Worm (Caenorhabditis elegans): ENCODE results near the gene T24C4.3.
A peak's percentile ranks its signal among the peaks of the same experiment; 100 is the strongest.

T24C4.3 gene

DNA sequence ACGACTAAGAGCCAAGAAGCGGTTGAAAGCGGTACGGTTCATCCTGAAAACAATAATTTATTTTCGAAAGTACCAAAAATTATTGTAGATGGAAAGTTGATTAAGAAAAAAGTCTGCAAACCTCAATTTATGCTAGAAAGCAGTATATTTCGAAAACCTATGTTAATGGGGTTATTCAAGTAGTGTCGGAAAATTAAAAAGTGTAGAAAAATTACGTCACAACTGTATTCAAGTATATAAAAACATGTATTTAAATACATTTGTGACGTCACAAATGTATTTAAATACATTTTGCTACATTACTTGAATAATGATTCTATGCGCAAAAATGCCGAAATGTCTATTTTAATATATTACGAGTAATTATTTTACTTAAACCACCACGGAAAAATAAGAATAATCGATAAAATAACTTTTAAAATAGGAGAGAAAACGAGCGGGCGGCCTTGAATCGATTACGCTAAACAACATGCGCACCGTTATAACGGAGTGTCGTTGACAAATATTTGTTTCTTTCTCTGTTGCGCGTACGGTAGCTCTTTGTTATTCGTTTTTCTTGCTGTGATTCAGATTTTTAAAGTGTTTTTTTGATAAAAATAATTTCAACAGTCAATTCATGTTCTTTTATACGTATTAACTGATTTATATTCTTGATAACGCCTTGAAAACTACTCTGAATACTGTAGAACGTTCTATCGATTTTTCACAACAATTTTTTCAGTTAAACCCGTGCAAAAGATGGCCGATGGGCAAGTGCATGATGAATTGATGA is 38.5 kb upstream of the T24C4.3 start, which contains the start of the genes F23H11.5 and bra-2 (continued):
- TF ChIP-seq nhr-28 (tag; optimal IDR thresholded peaks at IDR 0.05), result no peak

DNA sequence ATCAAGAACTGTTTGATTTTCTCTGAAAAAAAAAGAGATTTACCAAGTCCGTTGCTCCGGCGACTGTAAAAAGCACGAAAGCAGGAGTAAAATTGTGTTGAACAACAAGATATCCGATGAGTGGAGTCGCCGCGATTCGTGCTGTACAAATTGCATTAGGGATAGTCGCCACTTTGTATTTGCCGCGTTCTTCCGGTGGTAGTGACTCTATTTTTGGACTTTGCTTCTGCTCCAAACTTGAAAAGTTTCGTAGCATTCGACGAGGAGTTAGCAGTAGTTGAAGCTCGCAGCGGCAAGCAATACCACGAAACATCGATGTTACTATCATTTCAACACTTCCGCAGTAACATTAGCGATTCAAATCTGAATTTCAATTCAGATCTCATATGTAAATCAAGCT is 37.3 kb upstream of the T24C4.3 start, which contains the start of gene crls-1:
TSS of gene crls-1 (minus strand) at position 363 of the 400 bp plus-strand sequence.
- TF ChIP-seq ama-1 (optimal IDR thresholded peaks at IDR 0.05) (peak; percentile 51), fos-1 (tag; optimal IDR thresholded peaks at IDR 0.05) (no peak)

DNA sequence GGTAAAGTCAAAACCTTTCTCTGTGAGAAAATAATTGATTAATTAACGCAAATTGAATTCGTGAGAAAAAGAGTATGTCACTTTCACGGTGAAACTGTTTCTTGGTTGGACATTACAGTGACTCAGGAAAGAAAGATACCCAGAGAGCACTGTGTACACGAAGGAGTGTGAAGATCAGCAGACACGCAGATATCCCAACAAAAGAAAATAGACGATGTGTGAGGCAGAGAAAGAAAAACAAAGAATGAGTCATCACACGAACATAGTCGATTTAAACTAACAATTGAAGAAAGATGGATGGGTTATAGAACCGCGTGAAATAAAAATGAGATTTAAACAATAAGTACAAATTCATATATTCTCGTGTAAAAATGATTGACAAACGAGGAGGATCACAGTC is 35.7 kb upstream of the T24C4.3 start:
- no peak for TF ChIP-seq nhr-28 (tag; optimal IDR thresholded peaks at IDR 0.05)
- no peak for TF ChIP-seq nhr-237 (tag; optimal IDR thresholded peaks at IDR 0.05)
- TF ChIP-seq jun-1 (tag; optimal IDR thresholded peaks at IDR 0.05), result peak; percentile 56
- peak; percentile 38 for TF ChIP-seq hmg-11 (tag; optimal IDR thresholded peaks at IDR 0.05)
- TF ChIP-seq sea-2 (GFP tag; optimal IDR thresholded peaks at IDR 0.05), result no peak
- TF ChIP-seq mml-1 (tag; optimal IDR thresholded peaks at IDR 0.05), result no peak
- peak; percentile 21 for TF ChIP-seq nhr-23 (tag; optimal IDR thresholded peaks at IDR 0.05)
- no peak for TF ChIP-seq eor-1 (tag; optimal IDR thresholded peaks at IDR 0.05)
- TF ChIP-seq lin-15B (tag; optimal IDR thresholded peaks at IDR 0.05), result no peak
- no peak for TF ChIP-seq unc-62 (GFP tag; optimal IDR thresholded peaks at IDR 0.05)
- TF ChIP-seq aly-2 (tag; optimal IDR thresholded peaks at IDR 0.05), result no peak
- TF ChIP-seq nhr-11 (tag; optimal IDR thresholded peaks at IDR 0.05), result no peak
- peak; percentile 79 for TF ChIP-seq pha-4 (tag; optimal IDR thresholded peaks at IDR 0.05)
- peak; percentile 31 for TF ChIP-seq nhr-25 (tag; optimal IDR thresholded peaks at IDR 0.05)

DNA sequence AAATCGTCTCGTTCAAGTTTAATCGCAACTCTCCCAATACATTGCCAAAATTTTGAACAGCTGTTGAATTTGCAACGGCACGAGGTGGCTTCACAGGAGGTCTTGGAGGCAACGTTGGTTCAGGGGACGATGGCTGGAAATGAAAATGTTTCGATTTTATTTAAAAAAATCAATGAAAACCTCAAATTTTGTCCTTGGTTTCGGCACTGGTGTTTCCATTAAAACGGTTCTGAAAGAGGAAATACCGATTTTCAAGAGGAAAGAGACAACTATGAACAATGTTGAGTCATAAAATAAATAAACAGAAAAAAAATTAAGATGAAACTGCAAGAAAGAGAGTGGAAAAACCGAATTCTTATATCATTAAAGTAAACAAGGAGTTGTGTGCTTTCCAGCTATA is 35.0 kb upstream of the T24C4.3 start, which contains the start of gene F23H11.4:
TSS of gene F23H11.4 (minus strand) at position 229 of the 400 bp plus-strand sequence.
- TF ChIP-seq daf-12 (tag; optimal IDR thresholded peaks at IDR 0.05) (no peak), pha-4 (tag; optimal IDR thresholded peaks at IDR 0.05) (peak; percentile 54)

DNA sequence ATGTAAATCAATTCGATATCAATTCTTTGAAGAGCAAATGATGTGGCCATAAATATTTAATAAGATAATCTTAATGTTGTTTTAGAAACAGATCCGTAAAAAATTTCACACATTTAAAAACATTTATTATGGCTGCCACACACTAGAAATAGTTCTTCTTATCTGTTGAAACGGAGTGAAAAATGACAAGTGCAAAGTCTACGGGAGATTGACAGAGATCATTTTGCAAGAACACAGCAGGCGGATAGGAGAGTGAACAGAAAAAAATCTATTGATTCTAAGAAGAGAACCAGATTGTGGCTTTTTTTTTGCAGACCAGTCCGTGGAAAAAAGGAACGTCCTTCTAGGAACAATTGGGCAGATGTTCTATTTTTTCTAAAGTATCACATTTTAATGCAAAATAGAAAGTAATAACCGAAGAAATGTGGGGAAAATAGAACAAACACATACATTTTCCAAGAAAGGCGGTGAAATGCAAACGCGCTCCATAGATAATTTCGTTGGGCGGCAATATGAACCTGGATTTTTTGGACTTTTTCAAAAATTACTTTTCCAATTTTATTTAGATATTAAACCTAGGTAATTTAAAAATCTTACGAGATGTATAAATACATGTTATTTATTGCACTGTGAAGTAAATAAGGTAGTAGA is 29.5 kb upstream of the T24C4.3 start:
- TF ChIP-seq ceh-28 (tag; optimal IDR thresholded peaks at IDR 0.05) (no peak), lin-15B (tag; optimal IDR thresholded peaks at IDR 0.05) (peak; percentile 32), elt-2 (tag; optimal IDR thresholded peaks at IDR 0.05) (peak; percentile 34), pha-4 (tag; optimal IDR thresholded peaks at IDR 0.05) (peak; percentile 33), jun-1 (tag; optimal IDR thresholded peaks at IDR 0.05) (no peak), hmg-11 (tag; optimal IDR thresholded peaks at IDR 0.05) (peak; percentile 9), nhr-23 (tag; optimal IDR thresholded peaks at IDR 0.05) (peak; percentile 11)

DNA sequence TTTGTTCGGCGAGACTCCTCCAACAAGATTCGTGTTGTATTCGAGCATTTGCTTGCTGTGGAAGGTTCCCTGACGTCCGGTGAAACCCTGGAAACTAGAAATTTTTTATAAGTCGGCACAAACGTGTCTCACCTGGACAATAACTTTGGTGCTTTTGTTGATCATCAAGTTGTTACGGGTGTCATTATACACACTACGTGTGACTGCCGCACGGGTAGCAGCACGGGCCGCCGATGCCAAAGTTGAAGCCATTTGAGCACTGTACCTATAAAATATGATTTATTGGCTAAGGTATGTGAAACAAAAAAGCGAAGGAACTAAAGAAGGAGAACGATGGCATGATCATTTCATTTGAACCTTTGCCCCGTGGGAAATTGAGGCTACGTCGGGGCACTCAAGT is 28.9 kb upstream of the T24C4.3 start, which contains the start of gene sucl-2:
TSS of gene sucl-2 (minus strand) at position 265 of the 400 bp plus-strand sequence.
- TF ChIP-seq egl-27 (tag; optimal IDR thresholded peaks at IDR 0.05) (no peak), nhr-11 (tag; optimal IDR thresholded peaks at IDR 0.05) (no peak), nhr-25 (tag; optimal IDR thresholded peaks at IDR 0.05) (no peak), nhr-28 (tag; optimal IDR thresholded peaks at IDR 0.05) (no peak), ceh-16 (tag; optimal IDR thresholded peaks at IDR 0.05) (no peak), R02D3.7 (tag; optimal IDR thresholded peaks at IDR 0.05) (no peak), hmg-11 (tag; optimal IDR thresholded peaks at IDR 0.05) (no peak), sea-2 (GFP tag; optimal IDR thresholded peaks at IDR 0.05) (no peak), nhr-23 (tag; optimal IDR thresholded peaks at IDR 0.05) (no peak), ama-1 (optimal IDR thresholded peaks at IDR 0.05) (no peak), ceh-82 (tag; optimal IDR thresholded peaks at IDR 0.05) (no peak), ZK546.5 (tag; optimal IDR thresholded peaks at IDR 0.05) (no peak), tbx-2 (tag; optimal IDR thresholded peaks at IDR 0.05) (no peak), pha-4 (tag; optimal IDR thresholded peaks at IDR 0.05) (no peak)

DNA sequence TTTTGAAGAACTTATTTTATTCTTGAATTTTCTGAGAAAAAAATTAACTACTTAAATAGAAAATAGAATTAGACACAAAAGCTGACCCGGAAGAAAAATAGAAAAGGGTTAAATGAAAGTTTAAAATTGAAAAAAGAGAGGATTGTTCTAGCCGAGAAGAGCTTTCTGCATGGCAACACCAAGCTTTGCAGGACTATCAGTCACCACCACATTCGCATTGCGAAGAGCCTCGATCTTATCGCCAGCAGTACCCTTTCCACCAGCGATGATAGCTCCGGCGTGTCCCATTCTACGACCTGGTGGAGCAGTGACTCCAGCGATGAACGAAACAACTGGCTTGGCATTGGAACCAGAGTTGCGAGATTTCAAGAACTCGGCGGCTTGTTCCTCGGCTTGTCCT is 27.9 kb upstream of the T24C4.3 start:
- TF ChIP-seq pqm-1 (tag; optimal IDR thresholded peaks at IDR 0.05) (no peak), nfya-1 (tag; optimal IDR thresholded peaks at IDR 0.05; ENCODE audit: insufficient read depth) (no peak), hmg-11 (tag; optimal IDR thresholded peaks at IDR 0.05) (no peak), snpc-4 (tag; optimal IDR thresholded peaks at IDR 0.05) (no peak), lin-15B (tag; optimal IDR thresholded peaks at IDR 0.05) (no peak), ceh-82 (tag; optimal IDR thresholded peaks at IDR 0.05) (no peak), fkh-2 (tag; optimal IDR thresholded peaks at IDR 0.05) (no peak), ztf-4 (tag; optimal IDR thresholded peaks at IDR 0.05) (no peak), sea-2 (GFP tag; optimal IDR thresholded peaks at IDR 0.05) (no peak), ceh-16 (tag; optimal IDR thresholded peaks at IDR 0.05) (no peak), nhr-28 (tag; optimal IDR thresholded peaks at IDR 0.05) (no peak), nhr-237 (tag; optimal IDR thresholded peaks at IDR 0.05) (no peak), aly-2 (tag; optimal IDR thresholded peaks at IDR 0.05) (no peak), zag-1 (tag; optimal IDR thresholded peaks at IDR 0.05) (no peak), ama-1 (optimal IDR thresholded peaks at IDR 0.05) (no peak), fos-1 (tag; optimal IDR thresholded peaks at IDR 0.05) (no peak), ztf-11 (tag; optimal IDR thresholded peaks at IDR 0.05) (no peak), pha-4 (tag; optimal IDR thresholded peaks at IDR 0.05) (no peak), jun-1 (tag; optimal IDR thresholded peaks at IDR 0.05) (no peak), eor-1 (tag; optimal IDR thresholded peaks at IDR 0.05) (no peak)

Measured in whole organism, L3 larva.